Worm (Caenorhabditis elegans): Measurements from ENCODE around the gene egg-1.

The egg-1 gene

ce11 chrIII:5706077-5706627 is 21.8 kb upstream of the egg-1 start, which contains the start of gene rpl-23 (continued):
- TF ChIP-seq nfyb-1 (GFP tag; IDR thresholded peaks at IDR 0.05) (0 out of 2 replicates have a peak, but pooled peaks have one; percentile 12), nfya-2 (GFP tag; IDR thresholded peaks at IDR 0.05) (no peak), ztf-26 (tag; optimal IDR thresholded peaks at IDR 0.05) (no peak), dpff-1 (tag; optimal IDR thresholded peaks at IDR 0.05) (no peak), egl-18 (GFP tag; IDR thresholded peaks at IDR 0.05) (no peak), pbrm-1 (GFP tag; IDR thresholded peaks at IDR 0.05) (peak; percentile 67), ets-4 (GFP tag; optimal IDR thresholded peaks at IDR 0.05) (no peak), K11D2.4 (GFP tag; IDR thresholded peaks at IDR 0.05) (peak; percentile 35; the same call in 1 of the 2 replicates), B0261.1 (tag; optimal IDR thresholded peaks at IDR 0.05) (no peak), F57C9.4 (tag; optimal IDR thresholded peaks at IDR 0.05) (no peak), ceh-40 (GFP tag; IDR thresholded peaks at IDR 0.05) (no peak), F49E8.2 (tag; optimal IDR thresholded peaks at IDR 0.05; ENCODE audit: insufficient read depth) (peak; percentile 82), mel-28 (tag; optimal IDR thresholded peaks at IDR 0.05; ENCODE audit: borderline replicate concordance) (no peak), snpc-3.4 (tag; optimal IDR thresholded peaks at IDR 0.05) (peak; percentile 87), mcd-1 (GFP tag; IDR thresholded peaks at IDR 0.05) (peak; percentile 73), lsl-1 (GFP tag; optimal IDR thresholded peaks at IDR 0.05) (peak; percentile 62)

- no peak for TF ChIP-seq aptf-2 (GFP tag; conservative IDR thresholded peaks at IDR 0.05)
- TF ChIP-seq snpc-1.1 (tag; optimal IDR thresholded peaks at IDR 0.05; ENCODE audit: insufficient read depth), result no peak
- TF ChIP-seq mxl-1 (tag; optimal IDR thresholded peaks at IDR 0.05), result no peak
- TF ChIP-seq D2030.7 (GFP tag; IDR thresholded peaks at IDR 0.05), result no peak
- no peak for TF ChIP-seq him-1 (tag; optimal IDR thresholded peaks at IDR 0.05)
- TF ChIP-seq ztf-6 (GFP tag; IDR thresholded peaks at IDR 0.05), result no peak
- TF ChIP-seq dox-1 (GFP tag; IDR thresholded peaks at IDR 0.05), result no peak
- TF ChIP-seq pbrm-1 (GFP tag; IDR thresholded peaks at IDR 0.05), result no peak
- TF ChIP-seq K12H6.12 (tag; optimal IDR thresholded peaks at IDR 0.05), result no peak
- TF ChIP-seq hsf-1 (GFP tag; IDR thresholded peaks at IDR 0.05), result no peak
- TF ChIP-seq cebp-2 (GFP tag; IDR thresholded peaks at IDR 0.05), result no peak
- TF ChIP-seq B0035.1 (tag; optimal IDR thresholded peaks at IDR 0.05), result no peak
- TF ChIP-seq F22D6.2 (tag; optimal IDR thresholded peaks at IDR 0.05), result no peak
- TF ChIP-seq unc-130 (GFP tag; optimal IDR thresholded peaks at IDR 0.05), result no peak
- TF ChIP-seq let-526 (GFP tag; IDR thresholded peaks at IDR 0.05), result no peak
- no peak for TF ChIP-seq lin-40 (tag; optimal IDR thresholded peaks at IDR 0.05)
- no peak for TF ChIP-seq rcor-1 (GFP tag; IDR thresholded peaks at IDR 0.05)
- no peak for TF ChIP-seq Y53F4B.3 (GFP tag; IDR thresholded peaks at IDR 0.05)
- no peak for TF ChIP-seq ztf-22 (GFP tag; optimal IDR thresholded peaks at IDR 0.05)
- no peak for TF ChIP-seq T07F8.4 (tag; optimal IDR thresholded peaks at IDR 0.05)
Measured at ce11 chrIII:5707546-5707945, 20.4 kb upstream of the egg-1 start.

ce11 chrIII:5708024-5708423 is 20.0 kb upstream of the egg-1 start:
- TF ChIP-seq fkh-3 (tag; optimal IDR thresholded peaks at IDR 0.05), result no peak
- no peak for TF ChIP-seq madf-3 (GFP tag; IDR thresholded peaks at IDR 0.05)
- TF ChIP-seq let-526 (GFP tag; IDR thresholded peaks at IDR 0.05), result no peak
